Worm (Caenorhabditis elegans) whole organism, L3 larva: ENCODE results near the gene let-70.

Source experiments
- R02D3.7 ChIP-seq: fragments of 150-350 bp; optimal IDR thresholded peaks from 2 replicates; lab custom pipeline; 2014; ENCODE audit warnings: missing biosample characterization, missing genetic modification characterization
- ama-1 ChIP-seq: fragments of 150-350 bp; optimal IDR thresholded peaks from 2 replicates; lab custom pipeline; 2018
- ceh-82 ChIP-seq: fragments of 150-350 bp; optimal IDR thresholded peaks from 2 replicates; lab custom pipeline; 2014; ENCODE audit warnings: missing biosample characterization, missing genetic modification characterization
- egl-27 ChIP-seq: sonication (generic microtip); optimal IDR thresholded peaks from 4 replicates; lab custom pipeline; 2017; ENCODE audit warnings: missing biosample characterization, missing genetic modification reagents, missing genetic modification characterization
- jun-1 ChIP-seq: fragments of 150-350 bp; optimal IDR thresholded peaks from 2 replicates; lab custom pipeline; 2014; ENCODE audit warnings: missing biosample characterization, missing genetic modification reagents, missing genetic modification characterization
- lin-15B ChIP-seq: fragments of 150-350 bp; optimal IDR thresholded peaks from 2 replicates; lab custom pipeline; 2014; ENCODE audit warnings: missing biosample characterization, missing genetic modification characterization
- mml-1 ChIP-seq: fragments of 150-350 bp; sonication (generic microtip); optimal IDR thresholded peaks from 3 replicates; lab custom pipeline; 2014; ENCODE audit warnings: missing biosample characterization, missing genetic modification characterization
- nhr-25 ChIP-seq: sonication (generic microtip); optimal IDR thresholded peaks from 2 replicates; lab custom pipeline; 2017; ENCODE audit warnings: missing biosample characterization, missing genetic modification characterization
- pha-4 ChIP-seq: fragments of 150-350 bp; optimal IDR thresholded peaks from 2 replicates; lab custom pipeline; 2014; ENCODE audit warnings: missing biosample characterization, missing genetic modification reagents, missing genetic modification characterization
- unc-62 ChIP-seq: fragments of 150-350 bp; sonication (generic microtip); optimal IDR thresholded peaks from 4 replicates; lab custom pipeline; 2014; ENCODE audit warnings: missing biosample characterization, missing genetic modification reagents, missing genetic modification characterization
- ztf-11 ChIP-seq: fragments of 150-350 bp; optimal IDR thresholded peaks from 2 replicates; lab custom pipeline; 2014; ENCODE audit warnings: missing biosample characterization, missing genetic modification characterization

DNA sequence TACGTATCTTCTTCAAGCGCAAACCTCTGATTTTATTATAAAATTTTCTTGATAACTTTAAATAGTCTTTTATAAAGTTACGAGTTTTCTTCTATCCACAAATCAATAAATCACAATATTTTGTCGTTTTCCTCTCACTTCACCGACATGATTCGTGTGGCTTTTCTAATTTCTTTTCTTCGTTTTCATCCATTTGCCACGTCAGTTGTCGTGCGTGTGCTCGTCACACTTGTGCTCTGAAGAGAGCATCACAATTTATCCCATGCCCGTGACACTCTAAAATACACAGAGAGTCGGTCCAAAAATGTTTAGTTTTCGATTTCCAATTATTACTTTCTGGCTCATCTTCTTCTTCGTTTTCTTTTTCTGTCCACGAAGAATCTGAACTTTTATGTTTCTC is 29.8 kb upstream of the let-70 start:
- TF ChIP-seq ama-1 (lab: Kevin White, UChicago): no peak
- no peak for TF ChIP-seq pha-4 (tag; lab: Kevin White, UChicago)
- TF ChIP-seq lin-15B: no peak
- TF ChIP-seq nhr-25 (tag; lab: Kevin White, UChicago): no peak
- no peak for TF ChIP-seq ztf-11 (tag; lab: Kevin White, UChicago)
- TF ChIP-seq R02D3.7: no peak
- no peak for TF ChIP-seq unc-62 (GFP tag; lab: Kevin White, UChicago)
- TF ChIP-seq jun-1 (tag; lab: Kevin White, UChicago): no peak
- TF ChIP-seq egl-27 (tag; lab: Kevin White, UChicago): no peak
- TF ChIP-seq ceh-82: no peak
- no peak for TF ChIP-seq mml-1 (tag; lab: Kevin White, UChicago)
